Fruit fly (Drosophila melanogaster) ovary, adult (tissue): Measurements from ENCODE around the gene mtd.
A peak's percentile ranks its signal among the peaks of the same experiment; 100 is the strongest.

Experiments
- CG17801 ChIP-seq: fragments of 200-800 bp; optimal IDR thresholded peaks from 2 replicates; lab custom pipeline; 2019; ENCODE audit warnings: missing biosample characterization, mild to moderate bottlenecking, missing genetic modification characterization, moderate library complexity; ENCODE audit not compliant: partially characterized antibody

Gene mtd

DNA sequence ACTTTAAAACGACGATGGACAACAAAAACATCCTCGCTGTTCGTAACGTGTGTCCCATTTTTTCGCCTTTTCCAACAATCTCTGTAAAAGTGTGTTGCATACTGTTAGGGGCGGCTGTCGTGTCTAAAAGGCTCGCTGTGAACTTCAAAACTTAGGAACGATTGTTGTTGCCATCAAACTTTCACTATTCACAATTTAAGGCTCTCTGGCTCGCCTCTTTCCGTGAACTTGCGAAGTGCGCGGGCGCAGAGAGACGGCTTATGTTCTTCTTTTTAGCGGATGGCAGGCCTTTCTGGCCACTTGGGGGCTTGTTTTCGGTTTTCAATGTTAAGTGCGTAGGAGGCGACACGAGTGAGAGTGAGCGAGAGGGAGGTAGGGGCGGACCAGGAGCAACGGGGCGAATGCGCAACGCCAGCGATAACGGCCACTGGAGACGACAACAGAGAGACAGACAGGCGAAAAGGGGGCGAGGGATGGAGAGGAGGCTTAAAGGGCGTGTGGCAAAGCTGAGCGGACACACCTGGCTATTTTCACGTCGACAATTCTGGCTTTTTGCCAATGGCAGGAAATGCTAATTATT, at the start of gene mtd:
TSS of gene mtd (minus strand) at position 51 of the 580 bp plus-strand sequence.
- no peak for TF ChIP-seq CG17801 (GFP tag; lab: Kevin White, UChicago)

DNA sequence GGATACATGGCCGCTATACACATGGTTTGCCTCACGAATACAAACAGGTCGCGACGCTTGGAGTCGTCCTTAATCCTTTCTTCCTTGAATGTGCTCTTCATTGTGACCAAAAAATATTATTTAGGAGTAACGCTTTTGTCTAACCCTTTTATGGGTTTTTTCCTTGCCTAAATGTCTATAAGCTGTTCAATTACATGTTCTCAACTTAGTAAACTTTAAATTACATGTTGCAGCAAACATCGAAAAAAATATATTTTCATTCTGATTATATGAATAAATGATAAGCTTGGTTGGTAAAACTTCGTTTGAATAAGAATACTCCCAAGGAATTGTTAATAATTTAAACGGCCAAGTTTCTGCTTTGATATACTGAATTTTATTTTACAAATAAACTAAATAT, 48.9 kb upstream of the mtd start, which contains the start of gene Or83a:
TSS of gene Or83a (minus strand) at position 101 of the 400 bp plus-strand sequence.
- TF ChIP-seq CG17801 (GFP tag; lab: Kevin White, UChicago): no peak

DNA sequence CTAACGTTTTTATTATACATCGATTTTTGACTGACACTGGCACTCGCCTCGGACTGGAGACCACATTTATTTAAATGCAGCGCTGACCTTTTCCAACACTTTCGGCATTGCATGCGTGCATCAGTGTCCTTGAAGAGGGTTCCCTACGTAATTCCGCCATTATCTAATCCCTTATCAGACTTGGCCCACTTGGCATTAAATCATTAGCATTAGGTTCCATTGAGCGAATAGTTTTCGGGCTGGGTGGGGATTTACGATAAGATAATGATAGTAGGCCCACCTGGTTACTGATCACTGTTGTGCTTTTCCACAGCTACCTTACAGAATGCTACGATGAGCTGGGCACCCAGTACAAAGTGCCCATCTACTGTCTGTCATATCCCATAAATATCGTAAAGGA, 45.0 kb upstream of the mtd start:
- TF ChIP-seq CG17801 (GFP tag; lab: Kevin White, UChicago): no peak

DNA sequence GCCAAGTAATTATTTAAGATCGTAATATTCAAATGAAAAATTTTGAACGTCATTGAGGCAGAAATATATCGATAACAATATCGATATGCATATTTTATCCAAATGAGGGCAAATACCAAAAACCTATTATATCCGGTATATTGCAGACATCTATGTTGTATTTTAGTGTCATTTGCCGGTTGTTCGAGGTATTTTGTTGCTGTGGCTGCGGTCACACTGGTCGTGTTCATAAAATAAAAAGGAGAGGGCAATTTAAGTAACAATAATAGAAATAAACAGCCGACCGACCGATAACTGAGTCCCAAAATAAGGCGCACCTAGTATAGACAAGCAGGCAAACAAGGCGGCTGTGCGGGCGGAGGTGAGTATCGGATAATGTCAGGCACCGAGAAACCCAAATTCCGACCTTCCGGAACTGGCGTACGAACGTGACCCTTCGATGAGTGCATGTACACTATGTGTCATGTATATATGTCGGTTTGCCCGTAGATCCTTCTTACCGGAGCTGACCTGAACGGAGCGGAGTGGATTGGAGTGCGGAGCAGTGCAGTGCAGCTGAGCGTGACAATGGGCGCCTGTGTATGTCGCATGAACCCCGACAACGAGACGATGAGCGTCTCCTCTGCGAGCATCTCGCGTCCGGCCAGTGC, 43.6 kb upstream of the mtd start, which contains the start of gene CG1172:
TSS of gene CG1172 (plus strand) at position 181 of the 650 bp plus-strand sequence.
- TF ChIP-seq CG17801 (GFP tag; lab: Kevin White, UChicago): peak; percentile 39

DNA sequence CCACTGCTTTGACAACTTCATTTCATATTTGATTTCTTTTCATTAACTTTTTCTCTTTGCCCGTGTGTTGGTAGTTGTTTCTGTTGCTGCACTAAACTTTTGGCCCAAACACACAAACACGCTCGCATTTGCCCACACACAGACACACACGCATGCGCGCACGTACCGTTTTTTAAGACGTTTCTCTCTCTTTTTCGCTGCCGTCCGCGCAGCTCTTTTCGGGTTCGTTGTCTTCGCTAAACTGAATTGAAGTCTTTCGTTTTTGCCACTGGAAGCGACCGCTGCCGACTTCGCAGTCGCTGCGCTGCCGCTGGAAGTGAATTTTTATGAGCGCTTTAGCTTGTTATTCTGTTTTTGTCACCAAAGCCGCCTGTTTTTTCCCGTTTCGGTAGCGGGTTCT, 42.4 kb upstream of the mtd start, which contains the start of gene kkv:
TSS of gene kkv (minus strand) at position 246 of the 400 bp plus-strand sequence.
- no peak for TF ChIP-seq CG17801 (GFP tag; lab: Kevin White, UChicago)

DNA sequence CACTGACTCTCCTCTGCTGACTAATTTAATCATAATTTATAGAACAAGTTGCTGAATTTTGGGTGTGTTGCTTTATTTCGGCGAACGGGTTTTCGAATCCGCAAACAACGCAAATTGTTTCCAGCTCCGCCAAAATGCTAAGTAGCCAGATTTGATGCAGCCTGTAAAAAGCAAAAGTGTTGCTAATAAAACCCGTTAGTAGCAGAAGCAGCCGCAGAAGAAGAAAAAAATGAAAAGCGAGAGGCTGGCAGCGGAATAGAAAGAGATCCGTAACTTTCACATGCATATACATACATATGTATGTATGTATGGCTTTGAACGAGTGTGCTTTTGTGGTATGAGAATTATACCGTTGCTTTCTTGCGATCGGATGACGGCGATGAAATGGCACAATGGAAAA, 41.8 kb upstream of the mtd start:
- no peak for TF ChIP-seq CG17801 (GFP tag; lab: Kevin White, UChicago)

DNA sequence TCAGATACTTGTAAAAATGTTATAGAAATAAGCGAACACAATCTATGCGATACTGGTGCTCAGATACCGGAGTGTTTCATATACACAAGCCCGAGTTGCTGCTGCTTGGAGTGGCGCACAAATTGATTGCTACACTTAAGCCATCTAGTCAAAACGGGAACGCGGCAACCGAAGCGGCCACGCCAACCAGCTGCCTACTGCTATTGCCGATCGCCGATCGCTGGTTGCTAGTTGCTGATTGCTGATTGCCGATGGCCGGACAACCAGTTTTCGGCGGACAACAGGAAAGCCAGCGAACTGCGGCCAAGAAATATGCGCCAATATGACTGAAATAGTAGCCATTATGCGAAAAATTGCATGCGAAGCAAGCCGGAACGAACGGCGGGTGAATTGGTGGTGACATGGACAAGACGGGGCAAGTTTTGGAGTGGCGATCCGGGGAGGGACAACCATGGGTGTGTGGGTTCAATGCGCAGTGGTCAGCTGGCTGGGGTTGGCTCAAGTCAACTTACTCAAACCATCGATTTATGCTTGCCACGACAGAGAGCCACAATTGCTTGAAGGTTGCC, 39.9 kb upstream of the mtd start:
- no peak for TF ChIP-seq CG17801 (GFP tag; lab: Kevin White, UChicago)

DNA sequence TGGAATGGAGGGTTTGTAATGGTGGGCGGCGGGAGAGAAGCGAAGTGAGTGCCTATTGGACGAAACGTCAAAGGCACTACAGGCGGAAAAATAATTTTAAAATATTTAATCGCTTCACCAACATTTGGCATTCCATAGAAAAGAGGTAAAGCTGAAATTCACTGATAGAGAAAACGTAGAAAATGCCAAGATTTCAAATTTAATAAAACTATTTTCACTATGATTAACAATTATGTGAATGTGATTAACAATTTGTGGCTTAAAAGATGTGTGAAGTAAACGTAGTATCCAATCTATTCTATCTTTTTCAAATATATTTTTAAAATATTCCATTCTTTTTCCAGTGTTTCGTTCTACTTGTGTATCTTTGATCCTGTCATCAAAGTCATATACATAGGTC, 39.2 kb upstream of the mtd start:
- TF ChIP-seq CG17801 (GFP tag; lab: Kevin White, UChicago): no peak

DNA sequence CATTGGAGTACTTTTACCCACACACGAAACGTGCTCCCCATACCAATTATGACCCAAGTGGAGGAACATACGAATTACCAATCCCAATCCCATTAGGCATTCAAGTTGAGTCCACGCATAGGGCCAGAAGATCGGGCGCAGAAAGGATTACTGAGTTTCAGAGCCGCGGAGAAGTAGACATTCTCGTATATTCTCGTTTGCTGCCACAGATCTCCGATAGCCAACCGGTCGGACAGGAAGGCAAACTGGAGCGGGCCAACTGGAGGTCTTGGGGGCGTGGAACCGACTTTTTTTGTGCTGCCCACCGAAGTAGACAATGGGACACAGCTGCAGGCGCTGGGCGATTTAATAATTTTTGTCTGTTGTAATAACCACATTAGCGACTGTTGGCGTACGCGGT, 38.8 kb upstream of the mtd start:
- no peak for TF ChIP-seq CG17801 (GFP tag; lab: Kevin White, UChicago)

DNA sequence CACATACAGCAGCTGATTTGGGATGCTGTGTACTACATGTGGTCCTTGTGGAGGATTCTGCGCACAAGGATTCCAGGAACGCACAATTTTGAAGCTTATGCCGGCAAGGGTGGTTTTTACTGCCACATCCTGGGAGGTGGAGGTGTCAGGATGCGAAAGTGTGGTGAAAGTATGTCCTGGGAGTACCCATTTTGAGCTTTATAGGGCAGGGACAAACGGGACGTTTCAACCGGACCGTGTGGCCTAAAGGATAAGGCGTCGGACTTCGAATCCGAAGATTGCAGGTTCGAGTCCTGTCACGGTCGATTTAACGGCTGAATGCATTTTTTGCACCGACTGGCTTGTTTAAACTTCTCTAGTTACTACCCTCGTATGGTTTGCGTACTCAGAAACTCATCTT, 37.8 kb upstream of the mtd start:
- TF ChIP-seq CG17801 (GFP tag; lab: Kevin White, UChicago): no peak

DNA sequence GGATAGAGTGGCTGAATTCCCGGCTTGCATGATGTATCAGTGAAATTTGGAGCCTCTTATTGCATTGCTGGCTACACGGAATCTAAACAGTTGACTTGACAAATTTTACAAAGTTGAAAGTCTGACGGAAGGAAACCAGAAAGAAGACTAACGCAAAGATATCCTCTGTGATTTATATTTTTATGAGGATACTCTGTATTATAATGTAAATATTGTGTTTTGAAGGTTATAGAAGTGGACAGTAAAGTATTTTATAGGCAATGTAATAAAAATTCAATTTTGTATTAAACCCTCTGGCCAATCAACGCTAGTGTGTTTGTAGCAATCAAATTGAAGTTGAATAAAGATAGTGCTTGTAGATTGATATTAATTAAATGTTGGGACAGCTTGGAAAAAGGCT, 37.3 kb upstream of the mtd start, which contains the start of gene CG14668:
TSS of gene CG14668 (minus strand) at position 101 of the 400 bp plus-strand sequence.
- TF ChIP-seq CG17801 (GFP tag; lab: Kevin White, UChicago): no peak

DNA sequence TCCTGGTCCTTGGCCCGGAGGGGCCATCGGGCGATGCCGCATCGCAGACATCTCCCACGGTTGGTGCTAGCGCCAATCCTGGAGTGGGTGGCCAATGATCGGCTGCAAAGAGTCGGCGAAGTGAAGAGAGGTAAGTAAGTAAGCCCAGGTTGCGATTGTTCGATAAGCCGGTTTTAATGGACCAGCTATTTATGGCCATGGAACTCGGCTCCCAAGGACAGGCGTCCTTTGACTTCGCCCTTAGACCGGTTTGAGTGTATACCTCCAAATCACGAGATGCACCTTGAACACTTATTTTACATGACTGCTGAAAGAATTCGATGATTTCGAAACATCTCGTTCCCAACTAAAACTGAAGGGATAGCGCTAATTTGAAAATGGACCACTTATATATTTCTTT, 35.5 kb upstream of the mtd start:
- no peak for TF ChIP-seq CG17801 (GFP tag; lab: Kevin White, UChicago)

DNA sequence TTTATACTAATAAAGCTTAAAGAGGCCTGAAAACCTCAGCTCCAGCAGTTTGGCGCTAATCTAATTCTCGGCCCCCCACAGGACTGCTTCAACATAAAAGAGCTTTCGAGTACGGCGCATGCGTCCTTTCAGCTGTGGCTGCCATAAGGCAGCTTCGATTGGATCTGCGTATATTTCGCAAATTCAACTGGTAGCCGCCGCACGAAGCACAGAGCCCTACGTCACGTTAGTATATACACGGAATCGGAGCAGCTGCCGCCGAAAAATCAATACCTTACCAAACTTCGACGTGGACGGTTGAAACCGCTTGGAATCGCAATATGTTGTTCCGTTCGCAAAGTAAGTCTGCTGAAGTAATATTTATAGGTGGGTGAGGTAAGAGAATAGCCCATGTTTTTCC, 26.4 kb upstream of the mtd start, which contains the start of gene 7B2:
TSS of gene 7B2 (plus strand) at position 169 of the 400 bp plus-strand sequence.
- no peak for TF ChIP-seq CG17801 (GFP tag; lab: Kevin White, UChicago)

DNA sequence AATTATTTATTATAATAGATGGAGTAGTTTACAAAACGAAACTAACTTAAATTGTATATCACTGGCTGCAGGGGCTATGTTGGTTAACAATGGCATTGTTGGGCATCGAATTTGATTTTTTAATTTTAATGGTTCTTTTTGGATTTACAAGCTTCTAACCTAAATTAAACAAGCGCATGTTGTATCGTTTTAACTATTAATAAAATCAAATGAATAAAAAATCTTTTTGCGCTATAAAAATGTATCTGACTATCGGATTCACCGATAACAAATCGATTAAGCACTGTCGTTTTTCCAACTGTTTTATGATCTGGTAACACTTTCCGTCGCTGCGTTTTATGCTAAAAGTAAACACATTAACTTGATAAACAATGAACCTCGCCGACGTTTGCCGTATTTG, 24.5 kb upstream of the mtd start, which contains the start of the genes hd and CG14667:
TSS of gene hd (minus strand) at position 243 of the 400 bp plus-strand sequence.
TSS of gene CG14667 (plus strand) at position 303 of the 400 bp plus-strand sequence.
- no peak for TF ChIP-seq CG17801 (GFP tag; lab: Kevin White, UChicago)

DNA sequence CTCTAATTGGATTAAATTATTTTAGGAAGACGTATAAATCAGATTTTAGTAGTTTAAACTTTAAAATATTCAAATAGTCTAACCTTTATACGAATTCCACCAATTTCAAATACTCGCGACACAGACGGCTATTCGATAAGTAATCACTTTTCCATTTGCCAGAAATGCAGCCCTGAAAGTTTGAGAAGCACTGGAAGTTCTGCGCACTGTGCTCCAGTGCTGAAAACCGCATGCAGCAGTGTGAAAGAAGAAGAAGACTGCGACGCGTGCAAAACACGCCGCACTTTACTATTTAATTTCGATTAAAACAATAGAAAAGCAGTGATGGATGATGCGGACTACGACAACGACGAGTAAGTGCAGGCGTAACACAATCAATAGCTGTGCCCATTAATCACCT, 21.3 kb upstream of the mtd start, which contains the start of gene Polr2F:
TSS of gene Polr2F (plus strand) at position 233 of the 400 bp plus-strand sequence.
- TF ChIP-seq CG17801 (GFP tag; lab: Kevin White, UChicago): peak; percentile 73
